Fruit fly (Drosophila melanogaster) whole organism, prepupa: ENCODE data around the gene CG14448.

Source experiments
- CG34406 ChIP-seq: fragments of 200-800 bp; sonication (Bioruptor generic); optimal IDR thresholded peaks from 3 replicates; lab custom pipeline; 2016; ENCODE audit warnings: missing biosample characterization, missing genetic modification characterization
- CG6854 ChIP-seq: fragments of 200-800 bp; sonication (Bioruptor generic); optimal IDR thresholded peaks from 2 replicates; lab custom pipeline; 2017; ENCODE audit warnings: missing biosample characterization, mild to moderate bottlenecking, missing genetic modification characterization
- Sox102F ChIP-seq: fragments of 200-800 bp; sonication (Bioruptor generic); optimal IDR thresholded peaks from 2 replicates; lab custom pipeline; 2016; ENCODE audit warnings: missing biosample characterization, mild to moderate bottlenecking, missing genetic modification characterization
- pdm3 ChIP-seq: fragments of 200-800 bp; sonication (Bioruptor generic); optimal IDR thresholded peaks from 3 replicates; lab custom pipeline; 2016; ENCODE audit warnings: missing biosample characterization, missing genetic modification characterization
- salr ChIP-seq, 2 experiments: fragments of 200-800 bp; sonication (Bioruptor generic); optimal IDR thresholded peaks; 3 replicates each; lab custom pipeline; 2016 to 2018; ENCODE audit warnings: missing biosample characterization in 2 of 2, missing genetic modification characterization in 2 of 2, mild to moderate bottlenecking in 1 of 2
- ss ChIP-seq, 2 experiments: fragments of 200-800 bp; sonication (Bioruptor generic); optimal IDR thresholded peaks; 2 replicates in 1 of 2; 3 replicates in 1 of 2; lab custom pipeline; 2017 to 2018; ENCODE audit warnings: mild to moderate bottlenecking in 2 of 2, missing biosample characterization in 2 of 2, missing genetic modification characterization in 2 of 2, moderate library complexity in 1 of 2

DNA sequence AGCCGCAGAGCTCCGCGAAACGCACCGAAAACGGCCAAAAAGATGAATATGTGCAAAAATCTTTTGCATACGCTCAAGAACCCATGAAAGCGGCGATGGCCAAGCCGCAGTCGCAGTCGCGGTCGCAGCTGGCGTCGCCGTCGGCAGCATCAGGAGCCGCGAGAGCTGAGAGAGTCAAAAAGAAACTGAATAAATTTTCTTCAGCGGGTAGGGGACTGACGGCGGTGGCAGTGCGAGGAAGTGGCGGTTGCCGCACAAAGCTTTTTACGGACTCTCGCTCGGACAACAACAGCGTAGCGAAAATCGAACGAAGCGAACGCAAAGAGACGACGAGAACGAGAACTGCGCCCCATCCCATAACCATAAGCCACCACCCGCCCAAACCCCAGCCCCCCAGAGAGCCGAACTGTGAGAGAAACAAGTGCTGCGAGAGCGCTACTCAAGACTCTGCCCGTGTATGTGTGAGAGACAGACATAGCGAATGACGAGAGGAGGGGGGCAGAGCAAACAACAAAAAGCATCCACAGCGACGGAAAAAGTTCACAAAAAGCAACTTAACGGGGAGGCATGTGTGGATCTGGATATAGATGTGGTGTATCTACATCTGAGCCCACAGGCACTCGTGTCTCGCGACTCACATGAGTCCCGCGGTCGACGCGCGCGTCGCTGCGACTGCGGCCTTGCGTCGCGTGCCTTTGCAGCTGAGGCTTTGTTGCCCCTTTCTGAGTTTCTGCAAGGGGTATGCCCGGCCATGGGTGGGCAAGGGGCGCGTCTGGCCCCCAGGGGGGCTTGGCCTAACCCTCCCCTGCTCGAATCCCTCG lies 47.1 kb downstream of the CG14448 start, which contains the start of gene jim:
- peak in 1 of 2 experiments; percentile 15 for TF ChIP-seq salr (GFP tag; optimal IDR thresholded peaks at IDR 0.05; lab: Kevin White, UChicago)
- TF ChIP-seq Sox102F (GFP tag; lab: Kevin White, UChicago) = peak; percentile 56
- TF ChIP-seq CG34406 = peak; percentile 2
- peak; percentile 79 to 84 for TF ChIP-seq ss (GFP tag; optimal IDR thresholded peaks at IDR 0.05; lab: Kevin White, UChicago)
- peak; percentile 68 for TF ChIP-seq CG6854 (GFP tag; lab: Kevin White, UChicago)
- no peak for TF ChIP-seq pdm3
